Worm (Caenorhabditis elegans): ENCODE results near the gene ent-1.

DNA sequence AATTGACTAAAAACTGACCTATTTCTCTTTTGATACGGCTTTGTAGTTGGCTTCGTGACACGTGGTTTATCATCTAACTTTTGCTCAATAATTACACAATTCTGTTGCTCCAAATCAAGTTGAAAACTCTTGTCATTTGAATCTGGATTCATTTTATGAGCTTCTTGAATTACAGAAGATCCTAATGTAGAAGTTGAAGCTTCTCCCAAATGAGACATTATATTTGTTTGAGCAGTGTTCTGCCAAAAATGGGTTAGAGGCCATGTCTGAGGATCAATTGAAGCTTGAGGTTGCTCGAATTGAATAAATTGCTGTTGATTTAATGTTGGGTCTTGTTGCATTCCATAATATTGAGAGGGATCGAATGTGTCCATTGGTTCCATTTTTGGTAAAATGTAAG lies 42.2 kb upstream of the ent-1 start:
- TF ChIP-seq unc-62 (GFP tag; optimal IDR thresholded peaks at IDR 0.05 in 1 of 2) (peak in 1 of 2 experiments; percentile 95), unc-62 (tag; optimal IDR thresholded peaks at IDR 0.05) (no peak), ceh-82 (tag; optimal IDR thresholded peaks at IDR 0.05) (no peak), skn-1 (tag; optimal IDR thresholded peaks at IDR 0.05) (no peak), mdl-1 (tag; optimal IDR thresholded peaks at IDR 0.05) (no peak), pha-4 (GFP tag; IDR thresholded peaks at IDR 0.05) (no peak), pha-4 (tag; optimal IDR thresholded peaks at IDR 0.05) (no peak), saeg-2 (GFP tag; IDR thresholded peaks at IDR 0.05) (no peak), nhr-237 (tag; optimal IDR thresholded peaks at IDR 0.05) (no peak)

All from whole organism, L4 larva.